Fruit fly (Drosophila melanogaster) whole organism, wandering third instar larva: Measurements from ENCODE around the gene CG14866.
A peak's percentile ranks its signal among the peaks of the same experiment; 100 is the strongest.

Experiments used
- Abd-B ChIP-seq: fragments of >200 bp; optimal IDR thresholded peaks from 2 replicates; lab custom pipeline; 2017; ENCODE audit warnings: missing biosample characterization, missing genetic modification characterization
- Dfd ChIP-seq: fragments of >200 bp; optimal IDR thresholded peaks from 2 replicates; lab custom pipeline; 2017; ENCODE audit warnings: missing biosample characterization, missing genetic modification characterization
- HLH106 ChIP-seq: fragments of 200-800 bp; optimal IDR thresholded peaks from 3 replicates; lab custom pipeline; 2019; ENCODE audit warnings: missing biosample characterization, mild to moderate bottlenecking, missing genetic modification characterization, moderate library complexity
- Hnf4 ChIP-seq: fragments of 200-800 bp; sonication (Bioruptor generic); optimal IDR thresholded peaks from 2 replicates; lab custom pipeline; 2016; ENCODE audit warnings: missing biosample characterization, mild to moderate bottlenecking, missing genetic modification characterization
- br ChIP-seq: fragments of 200-800 bp; sonication (Bioruptor generic); optimal IDR thresholded peaks from 2 replicates; lab custom pipeline; 2016; ENCODE audit warnings: missing biosample characterization, missing genetic modification characterization
- dmrt93B ChIP-seq: fragments of 200-800 bp; sonication (Bioruptor generic); optimal IDR thresholded peaks from 2 replicates; lab custom pipeline; 2018; ENCODE audit warnings: missing biosample characterization, mild to moderate bottlenecking, missing genetic modification characterization
- foxo ChIP-seq, 2 experiments: fragments of 200-800 bp; sonication (Bioruptor generic); optimal IDR thresholded peaks; 2 replicates in 1 of 2; 3 replicates in 1 of 2; lab custom pipeline; 2016 to 2017; ENCODE audit warnings: missing biosample characterization in 2 of 2, missing genetic modification characterization in 2 of 2
- psq ChIP-seq: fragments of 200-800 bp; sonication (Bioruptor generic); optimal IDR thresholded peaks from 3 replicates; lab custom pipeline; 2017; ENCODE audit warnings: missing biosample characterization, mild to moderate bottlenecking, missing genetic modification characterization, moderate library complexity
- rgr ChIP-seq: fragments of 200-800 bp; sonication (Bioruptor generic); optimal IDR thresholded peaks from 3 replicates; lab custom pipeline; 2016; ENCODE audit warnings: missing biosample characterization, mild to moderate bottlenecking, missing genetic modification characterization
- sage ChIP-seq: fragments of 200-800 bp; sonication (Bioruptor generic); optimal IDR thresholded peaks from 2 replicates; lab custom pipeline; 2016; ENCODE audit warnings: missing biosample characterization, mild to moderate bottlenecking, missing genetic modification characterization
- sv ChIP-seq: fragments of 200-800 bp; sonication (Bioruptor generic); optimal IDR thresholded peaks from 3 replicates; lab custom pipeline; 2016; ENCODE audit warnings: missing biosample characterization, missing genetic modification characterization
- woc ChIP-seq: sonication (Bioruptor generic); optimal IDR thresholded peaks from 2 replicates; lab custom pipeline; 2016; ENCODE audit warnings: missing biosample characterization, mild to moderate bottlenecking, missing genetic modification characterization

DNA sequence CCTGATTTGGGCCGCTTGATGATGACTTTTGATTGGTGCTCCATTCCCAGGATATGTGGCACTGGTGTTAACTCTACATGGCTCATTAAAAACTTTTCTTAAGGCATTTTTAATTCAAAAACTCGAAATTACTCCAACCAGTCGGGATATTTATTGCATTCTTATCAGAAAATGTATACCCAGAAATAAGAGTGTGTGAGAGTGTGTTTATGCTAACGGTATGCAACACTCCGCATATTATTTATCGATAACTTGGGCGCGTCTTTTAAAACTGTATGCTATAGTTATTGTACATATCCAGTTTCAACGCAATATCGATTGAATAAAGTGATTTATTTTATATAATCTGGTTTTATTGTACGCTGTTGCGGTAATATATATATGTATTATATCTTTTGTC is 51.2 kb downstream of the CG14866 start, which contains the start of gene CG34404:
- TF ChIP-seq sage (GFP tag; lab: Kevin White, UChicago): no peak
- no peak for TF ChIP-seq woc (GFP tag; lab: Kevin White, UChicago)
- TF ChIP-seq sv (GFP tag; lab: Kevin White, UChicago): no peak
- no peak for TF ChIP-seq psq (GFP tag; lab: Kevin White, UChicago)
- TF ChIP-seq Hnf4 (GFP tag; lab: Kevin White, UChicago): no peak
- TF ChIP-seq HLH106 (tag; lab: Kevin White, UChicago): no peak
- no peak for TF ChIP-seq Abd-B (GFP tag; lab: Kevin White, UChicago)
- no peak for TF ChIP-seq br (GFP tag; lab: Kevin White, UChicago)
- TF ChIP-seq dmrt93B (GFP tag; lab: Kevin White, UChicago): no peak
- peak; percentile 8 for TF ChIP-seq rgr (GFP tag; lab: Kevin White, UChicago)
- no peak for TF ChIP-seq Dfd (GFP tag; lab: Kevin White, UChicago)
- peak in 1 of 2 experiments; percentile 39 for TF ChIP-seq foxo (GFP tag; optimal IDR thresholded peaks at IDR 0.05; lab: Kevin White, UChicago)
